Worm (Caenorhabditis elegans): ENCODE results near the gene H08M01.1.

The H08M01.1 gene

DNA sequence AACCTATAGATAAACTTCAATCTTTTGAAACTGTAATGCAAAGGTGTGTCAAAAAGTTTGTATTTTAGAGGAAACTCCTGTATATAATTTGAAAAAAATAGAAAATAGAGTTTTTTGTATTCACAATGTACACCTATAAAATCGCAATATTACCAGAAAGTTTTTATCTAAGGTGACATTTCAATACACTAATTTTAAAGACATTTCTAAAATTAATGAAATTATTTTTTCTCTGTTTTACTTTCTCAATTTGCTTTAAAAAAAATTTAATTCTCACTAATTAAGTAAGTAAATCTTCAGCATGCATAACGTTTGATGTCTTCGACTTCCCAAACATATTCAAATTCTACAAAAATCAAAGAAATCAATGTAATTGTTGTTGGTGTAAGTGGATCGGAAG, 8.6 kb downstream of the H08M01.1 start, which contains the start of gene rga-5:
TSS of gene rga-5 (plus strand) at position 301 of the 400 bp plus-strand sequence.
- TF ChIP-seq tbx-11 (GFP tag; IDR thresholded peaks at IDR 0.05) (no peak), B0310.2 (tag; optimal IDR thresholded peaks at IDR 0.05) (no peak)

DNA sequence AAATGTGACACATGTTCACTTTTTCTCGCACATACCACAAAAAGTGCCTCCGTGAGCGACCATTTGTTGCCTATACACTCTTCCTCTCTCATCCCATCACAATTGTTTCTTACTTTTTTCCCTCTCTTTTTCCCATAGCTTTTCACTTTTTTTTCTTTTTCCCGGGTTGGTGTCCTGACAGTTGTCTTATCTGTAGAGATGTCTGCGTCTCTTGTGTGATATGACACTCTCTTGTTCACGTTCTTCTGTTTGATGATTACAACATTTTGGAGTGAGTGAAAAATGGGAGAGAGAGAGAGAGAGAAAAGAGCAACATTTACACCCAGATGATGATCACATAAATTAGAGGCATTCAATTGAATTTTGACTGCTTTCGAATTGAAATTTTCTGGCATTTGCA, 9.8 kb downstream of the H08M01.1 start:
- TF ChIP-seq sea-1 (GFP tag; conservative IDR thresholded peaks at IDR 0.05) (no peak), hnd-1 (tag; optimal IDR thresholded peaks at IDR 0.05) (no peak), hmbx-1 (tag; optimal IDR thresholded peaks at IDR 0.05) (no peak), B0310.2 (tag; optimal IDR thresholded peaks at IDR 0.05) (no peak), scrt-1 (GFP tag; IDR thresholded peaks at IDR 0.05) (no peak), ceh-36 (tag; optimal IDR thresholded peaks at IDR 0.05) (no peak), F13C5.2 (tag; optimal IDR thresholded peaks at IDR 0.05) (no peak), ets-7 (tag; optimal IDR thresholded peaks at IDR 0.05) (no peak), hmg-4 (GFP tag; optimal IDR thresholded peaks at IDR 0.05) (no peak), ceh-13 (GFP tag; optimal IDR thresholded peaks at IDR 0.05) (no peak), tbx-37 (GFP tag; conservative IDR thresholded peaks at IDR 0.05) (no peak), flt-1 (GFP tag; IDR thresholded peaks at IDR 0.05) (no peak), tra-4 (tag; optimal IDR thresholded peaks at IDR 0.05) (no peak), tbx-11 (GFP tag; IDR thresholded peaks at IDR 0.05) (no peak), pes-1 (GFP tag; IDR thresholded peaks at IDR 0.05) (no peak), ama-1 (optimal IDR thresholded peaks at IDR 0.05) (no peak), aly-1 (tag; optimal IDR thresholded peaks at IDR 0.05) (no peak)

DNA sequence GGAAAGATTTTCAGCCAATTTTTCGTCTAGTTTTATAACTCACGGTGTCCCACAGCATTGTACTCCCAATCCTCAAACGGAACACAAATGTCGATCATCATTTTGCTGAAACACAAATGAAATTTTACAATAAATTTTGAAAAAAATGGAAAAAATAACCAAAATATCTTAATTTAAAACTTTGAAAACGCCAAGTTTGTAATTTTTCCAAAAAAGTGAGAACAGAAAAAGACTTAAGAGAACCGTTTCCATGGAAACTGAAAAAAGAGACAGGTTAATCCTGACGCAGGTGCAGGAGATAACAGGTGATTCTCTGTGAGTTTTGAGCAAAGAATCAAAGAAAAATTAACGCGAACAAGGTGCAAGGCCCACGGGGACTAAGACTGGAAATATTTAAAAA, 15.3 kb downstream of the H08M01.1 start, which contains the start of gene Y45F10D.15:
TSS of gene Y45F10D.15 (minus strand) at position 101 of the 400 bp plus-strand sequence.
- TF ChIP-seq ama-1 (optimal IDR thresholded peaks at IDR 0.05), result no peak
- TF ChIP-seq aly-1 (tag; optimal IDR thresholded peaks at IDR 0.05), result no peak
- TF ChIP-seq ceh-36 (tag; optimal IDR thresholded peaks at IDR 0.05), result no peak
- no peak for TF ChIP-seq F13C5.2 (tag; optimal IDR thresholded peaks at IDR 0.05)
- TF ChIP-seq hmg-4 (GFP tag; optimal IDR thresholded peaks at IDR 0.05), result no peak
- TF ChIP-seq hnd-1 (tag; optimal IDR thresholded peaks at IDR 0.05), result no peak
- no peak for TF ChIP-seq sea-1 (GFP tag; conservative IDR thresholded peaks at IDR 0.05)
- TF ChIP-seq ceh-13 (GFP tag; optimal IDR thresholded peaks at IDR 0.05), result no peak
- TF ChIP-seq flt-1 (GFP tag; IDR thresholded peaks at IDR 0.05), result no peak
- no peak for TF ChIP-seq pes-1 (GFP tag; IDR thresholded peaks at IDR 0.05)
- no peak for TF ChIP-seq ets-7 (tag; optimal IDR thresholded peaks at IDR 0.05)
- TF ChIP-seq hmbx-1 (tag; optimal IDR thresholded peaks at IDR 0.05), result no peak
- TF ChIP-seq tra-4 (tag; optimal IDR thresholded peaks at IDR 0.05), result no peak
- TF ChIP-seq B0310.2 (tag; optimal IDR thresholded peaks at IDR 0.05), result no peak

DNA sequence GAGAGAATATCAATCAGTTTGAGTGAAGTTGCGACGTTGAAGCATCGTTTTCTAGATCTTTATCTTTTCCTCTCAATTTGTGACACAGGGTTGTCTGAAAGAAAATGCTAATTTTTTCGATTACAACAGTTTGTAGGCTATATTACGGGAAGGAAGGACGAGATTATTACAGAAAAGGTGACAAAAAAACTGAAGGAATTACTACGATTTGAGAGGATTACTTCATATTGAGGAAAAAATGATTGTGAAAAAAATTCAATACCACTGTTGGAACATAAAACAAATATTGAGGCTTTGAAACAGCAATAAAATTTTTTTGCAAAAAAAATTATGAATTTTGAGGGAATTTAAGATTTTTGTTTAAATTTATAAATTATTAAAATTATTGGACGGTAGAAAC, 28.5 kb downstream of the H08M01.1 start, which contains the start of gene Y45F10D.14:
TSS of gene Y45F10D.14 (minus strand) at position 101 of the 400 bp plus-strand sequence.
- TF ChIP-seq flt-1 (GFP tag; IDR thresholded peaks at IDR 0.05), result no peak
- no peak for TF ChIP-seq sea-1 (GFP tag; conservative IDR thresholded peaks at IDR 0.05)
- TF ChIP-seq tbx-37 (GFP tag; conservative IDR thresholded peaks at IDR 0.05), result no peak
- no peak for TF ChIP-seq ets-7 (tag; optimal IDR thresholded peaks at IDR 0.05)
- TF ChIP-seq tbx-11 (GFP tag; IDR thresholded peaks at IDR 0.05), result no peak
- no peak for TF ChIP-seq ama-1 (optimal IDR thresholded peaks at IDR 0.05)
- TF ChIP-seq B0310.2 (tag; optimal IDR thresholded peaks at IDR 0.05), result no peak
- no peak for TF ChIP-seq pes-1 (GFP tag; IDR thresholded peaks at IDR 0.05)
- no peak for TF ChIP-seq hnd-1 (tag; optimal IDR thresholded peaks at IDR 0.05)
- TF ChIP-seq ceh-36 (tag; optimal IDR thresholded peaks at IDR 0.05), result no peak
- no peak for TF ChIP-seq hmbx-1 (tag; optimal IDR thresholded peaks at IDR 0.05)
- TF ChIP-seq scrt-1 (GFP tag; IDR thresholded peaks at IDR 0.05), result no peak
- TF ChIP-seq F13C5.2 (tag; optimal IDR thresholded peaks at IDR 0.05), result no peak
- TF ChIP-seq aly-1 (tag; optimal IDR thresholded peaks at IDR 0.05), result no peak
- TF ChIP-seq hmg-4 (GFP tag; optimal IDR thresholded peaks at IDR 0.05), result no peak
- TF ChIP-seq tra-4 (tag; optimal IDR thresholded peaks at IDR 0.05), result no peak
- no peak for TF ChIP-seq ceh-13 (GFP tag; optimal IDR thresholded peaks at IDR 0.05)

DNA sequence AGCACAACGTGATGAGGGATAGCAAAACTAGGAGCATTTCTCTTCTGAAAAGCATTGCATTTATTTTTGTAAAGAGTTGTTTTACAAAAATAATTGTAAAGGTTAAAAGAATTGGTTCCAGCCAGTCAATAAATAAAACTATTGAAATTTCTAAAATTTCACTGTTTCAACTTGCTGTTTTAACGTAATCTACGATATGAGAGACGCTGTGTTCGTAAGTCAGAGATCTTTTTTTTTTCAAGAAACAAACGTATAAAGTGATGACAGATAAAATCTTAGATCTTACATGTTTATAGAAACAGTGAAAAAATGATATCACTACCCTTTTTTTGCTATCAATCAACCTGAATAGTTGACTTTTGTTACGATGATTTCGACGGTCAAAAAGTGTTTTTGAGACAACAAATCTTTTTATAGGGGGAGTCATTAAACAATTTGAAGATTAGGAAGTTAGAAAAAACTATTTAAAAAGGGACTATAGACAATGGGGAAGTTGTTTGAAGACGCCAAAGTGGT, 38.3 kb downstream of the H08M01.1 start, which contains the start of gene Y45F10D.6:
TSS of gene Y45F10D.6 (minus strand) at position 51 of the 516 bp plus-strand sequence.
- TF ChIP-seq hmbx-1 (tag; optimal IDR thresholded peaks at IDR 0.05) (no peak), ama-1 (optimal IDR thresholded peaks at IDR 0.05) (no peak), tra-4 (tag; optimal IDR thresholded peaks at IDR 0.05) (no peak), F13C5.2 (tag; optimal IDR thresholded peaks at IDR 0.05) (no peak), flt-1 (GFP tag; IDR thresholded peaks at IDR 0.05) (no peak), tbx-11 (GFP tag; IDR thresholded peaks at IDR 0.05) (no peak), hmg-4 (GFP tag; optimal IDR thresholded peaks at IDR 0.05) (no peak), ceh-13 (GFP tag; optimal IDR thresholded peaks at IDR 0.05) (no peak), sea-1 (GFP tag; conservative IDR thresholded peaks at IDR 0.05) (no peak), ceh-36 (tag; optimal IDR thresholded peaks at IDR 0.05) (no peak)

DNA sequence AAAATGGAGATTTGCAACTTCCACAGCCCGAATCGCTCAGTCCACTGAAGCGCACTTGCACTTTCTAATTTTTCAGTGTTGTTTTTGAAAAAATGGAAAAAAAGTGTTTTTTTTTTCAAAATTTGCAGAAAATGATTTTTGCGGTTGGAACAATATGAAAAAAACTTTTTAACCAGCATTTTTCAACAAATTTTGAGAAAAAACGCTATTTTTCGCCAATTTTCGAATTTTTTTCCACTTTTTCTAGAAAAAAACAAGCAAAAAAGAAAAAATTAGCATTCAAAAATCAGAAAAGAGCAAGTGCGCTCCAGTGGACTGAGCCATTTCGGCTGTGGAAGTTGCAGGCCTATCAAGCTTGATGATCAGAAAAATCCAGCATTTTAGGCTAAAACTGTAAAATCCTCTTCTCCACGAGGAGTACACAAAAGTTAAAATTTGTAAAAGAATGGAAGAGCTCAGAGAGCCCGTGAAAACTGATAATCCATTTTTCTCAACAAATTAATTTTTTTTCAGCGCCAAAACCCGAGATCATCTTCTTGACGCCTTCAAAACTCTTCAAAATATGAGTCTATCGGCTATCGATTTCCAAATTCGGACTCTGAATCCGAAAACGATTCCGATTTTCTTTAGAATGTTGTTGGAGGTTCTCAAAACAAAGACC, 40.8 kb downstream of the H08M01.1 start:
- peak; percentile 43 for TF ChIP-seq ama-1 (optimal IDR thresholded peaks at IDR 0.05)
- no peak for TF ChIP-seq tra-4 (tag; optimal IDR thresholded peaks at IDR 0.05)
- TF ChIP-seq ceh-36 (tag; optimal IDR thresholded peaks at IDR 0.05), result no peak
- TF ChIP-seq scrt-1 (GFP tag; IDR thresholded peaks at IDR 0.05), result no peak

DNA sequence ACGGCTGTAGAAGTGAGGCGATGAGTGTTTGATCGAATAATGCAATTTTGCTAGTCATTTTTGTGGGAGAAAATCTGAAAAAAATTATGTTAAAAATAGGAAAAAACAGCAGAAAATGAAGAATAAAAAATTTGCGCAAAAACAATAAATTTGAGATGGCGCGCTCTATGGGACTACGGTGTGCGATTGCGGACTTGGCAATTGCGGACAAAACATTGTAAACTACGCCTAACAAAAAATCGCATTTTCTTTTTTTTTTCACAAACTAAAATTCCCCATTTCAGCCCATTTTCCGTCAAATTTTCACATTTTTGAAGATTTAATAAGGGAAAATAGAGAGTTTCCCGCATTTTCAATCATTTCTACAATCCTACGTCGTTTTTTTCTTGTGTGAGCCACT, 47.5 kb downstream of the H08M01.1 start, which contains the start of the genes sas-6 and Y45F10D.7:
TSS of gene sas-6 (minus strand) at position 80 of the 400 bp plus-strand sequence.
TSS of gene Y45F10D.7 (plus strand) at position 256 of the 400 bp plus-strand sequence.
- TF ChIP-seq ets-7 (tag; optimal IDR thresholded peaks at IDR 0.05) (no peak), F13C5.2 (tag; optimal IDR thresholded peaks at IDR 0.05) (peak; percentile 84), tra-4 (tag; optimal IDR thresholded peaks at IDR 0.05) (no peak), flt-1 (GFP tag; IDR thresholded peaks at IDR 0.05) (0 out of 2 replicates have a peak, but pooled peaks have one; percentile 22), ama-1 (optimal IDR thresholded peaks at IDR 0.05) (no peak), pes-1 (GFP tag; IDR thresholded peaks at IDR 0.05) (0 out of 2 replicates have a peak, but pooled peaks have one; percentile 47), aly-1 (tag; optimal IDR thresholded peaks at IDR 0.05) (no peak), hmbx-1 (tag; optimal IDR thresholded peaks at IDR 0.05) (no peak), ceh-36 (tag; optimal IDR thresholded peaks at IDR 0.05) (no peak), tbx-11 (GFP tag; IDR thresholded peaks at IDR 0.05) (0 out of 2 replicates have a peak, but pooled peaks have one; percentile 40), hnd-1 (tag; optimal IDR thresholded peaks at IDR 0.05) (no peak)

Measured in whole organism, early embryonic.